Worm (Caenorhabditis elegans) whole organism, L2 larva: ENCODE measurements around the gene rnh-2.

Experiments
- egl-27 ChIP-seq: sonication (generic microtip); optimal IDR thresholded peaks from 3 replicates; lab custom pipeline; 2017; ENCODE audit warnings: missing biosample characterization, missing genetic modification reagents, missing genetic modification characterization
- elt-3 ChIP-seq: sonication (generic microtip); optimal IDR thresholded peaks from 2 replicates; lab custom pipeline; 2017; ENCODE audit warnings: missing biosample characterization, missing genetic modification characterization
- nhr-237 ChIP-seq: fragments of 150-350 bp; optimal IDR thresholded peaks from 2 replicates; lab custom pipeline; 2014; ENCODE audit warnings: missing biosample characterization, missing genetic modification characterization
- nhr-77 ChIP-seq: fragments of 150-350 bp; optimal IDR thresholded peaks from 2 replicates; lab custom pipeline; 2014; ENCODE audit warnings: missing biosample characterization, missing genetic modification characterization
- skn-1 ChIP-seq: sonication (generic microtip); optimal IDR thresholded peaks from 2 replicates; lab custom pipeline; 2017; ENCODE audit warnings: missing biosample characterization, missing genetic modification characterization

DNA sequence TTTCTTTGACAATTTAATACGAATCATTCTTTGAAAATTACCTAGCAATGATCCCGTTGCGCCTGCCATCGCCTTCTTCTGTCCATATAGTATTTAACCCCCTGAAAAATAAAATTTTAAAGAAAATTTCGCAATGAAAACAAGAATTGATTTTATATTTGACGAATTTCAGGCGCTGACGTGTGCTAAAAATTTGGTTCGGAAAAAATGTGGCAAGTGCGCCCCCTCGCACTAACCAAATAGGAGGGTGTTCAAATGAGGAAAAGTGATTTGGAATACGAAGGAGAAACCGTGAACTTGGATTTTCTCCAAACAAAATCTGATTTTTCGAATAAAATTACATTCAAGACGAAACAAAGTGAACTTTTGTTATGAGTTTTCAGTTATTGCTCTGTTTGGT, 49.1 kb downstream of the rnh-2 start, which contains the start of gene stc-1:
- TF ChIP-seq nhr-237 (tag; lab: Kevin White, UChicago) = no peak
- TF ChIP-seq egl-27 (tag; lab: Kevin White, UChicago) = no peak
- no peak for TF ChIP-seq nhr-77 (tag; lab: Kevin White, UChicago)
- no peak for TF ChIP-seq elt-3 (tag; lab: Kevin White, UChicago)
- no peak for TF ChIP-seq skn-1 (tag; lab: Kevin White, UChicago)
